Fruit fly (Drosophila melanogaster) whole organism, prepupa: ENCODE results near the gene CG46523.

Source experiments
- Eip78C ChIP-seq: fragments of 200-800 bp; sonication (Bioruptor generic); peaks from one replicate; lab custom pipeline; 2016; ENCODE audit warnings: missing biosample characterization, missing genetic modification characterization
- ss ChIP-seq, 2 experiments: fragments of 200-800 bp; sonication (Bioruptor generic); optimal IDR thresholded peaks; 2 replicates in 1 of 2; 3 replicates in 1 of 2; lab custom pipeline; 2017 to 2018; ENCODE audit warnings: mild to moderate bottlenecking in 2 of 2, missing biosample characterization in 2 of 2, missing genetic modification characterization in 2 of 2, moderate library complexity in 1 of 2

DNA sequence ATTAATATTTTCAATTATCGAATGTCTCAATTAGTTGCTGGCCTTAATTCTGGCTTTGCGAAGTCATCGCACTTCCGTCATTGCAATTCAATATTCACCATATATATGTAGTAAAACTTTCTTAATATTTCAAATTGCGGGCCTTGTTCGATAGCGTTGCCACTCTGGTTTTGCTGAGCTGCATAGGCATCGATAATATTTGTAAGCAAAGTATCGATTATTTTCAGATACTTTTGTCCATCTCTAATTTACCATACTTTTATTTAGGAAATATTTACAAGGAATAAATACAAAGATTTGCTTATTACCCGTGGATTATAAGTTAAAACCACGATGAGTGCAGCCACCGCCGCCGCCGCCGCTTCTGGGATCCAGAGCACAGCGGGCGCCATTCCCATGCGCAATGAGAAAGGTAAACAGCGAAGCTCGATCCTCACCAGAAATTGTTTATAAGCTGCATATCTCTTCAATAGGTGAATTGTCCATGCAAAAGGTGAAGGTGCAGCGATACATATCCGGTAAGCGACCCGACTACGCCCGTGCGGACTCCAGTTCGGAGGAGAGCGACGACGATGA lies 2.0 kb upstream of the CG46523 start, which contains the start of gene Mfap1:
- TF ChIP-seq ss (GFP tag; optimal IDR thresholded peaks at IDR 0.05; lab: Kevin White, UChicago) (no peak), Eip78C (GFP tag; lab: Kevin White, UChicago) (no peak)
